Fruit fly (Drosophila melanogaster) whole organism, embryonic: ENCODE measurements around the gene CG8173.

Experiments
- ATbp ChIP-seq: fragments of 200-800 bp; sonication (Bioruptor generic); optimal IDR thresholded peaks from 2 replicates; lab custom pipeline; 2017; ENCODE audit warnings: missing biosample characterization, mild to moderate bottlenecking, missing genetic modification characterization, missing genetic modification reagents
- CG11247 ChIP-seq: fragments of 200-800 bp; sonication (Bioruptor generic); IDR thresholded peaks from 2 replicates; pipeline ENCODE4 v1.3.6; 2022; ENCODE audit warnings: missing biosample characterization, missing genetic modification characterization
- CG11504 ChIP-seq: fragments of 200-800 bp; sonication (Bioruptor generic); optimal IDR thresholded peaks from 3 replicates; lab custom pipeline; 2019; ENCODE audit warnings: missing biosample characterization, mild to moderate bottlenecking, missing genetic modification characterization, moderate library complexity
- CG11696 ChIP-seq: fragments of 200-800 bp; sonication (Bioruptor generic); IDR thresholded peaks from 2 replicates; pipeline ENCODE4 v1.3.6; 2022; ENCODE audit warnings: missing biosample characterization, missing genetic modification characterization
- CG12299 ChIP-seq: fragments of 200-800 bp; sonication (Bioruptor generic); optimal IDR thresholded peaks from 2 replicates; lab custom pipeline; 2018; ENCODE audit warnings: missing biosample characterization, mild to moderate bottlenecking, missing genetic modification characterization
- CG1233 ChIP-seq: fragments of 200-800 bp; sonication (Bioruptor generic); optimal IDR thresholded peaks from 4 replicates; lab custom pipeline; 2018; ENCODE audit warnings: missing biosample characterization, mild to moderate bottlenecking, missing genetic modification characterization
- CG12942 ChIP-seq: fragments of 200-800 bp; sonication (Bioruptor generic); optimal IDR thresholded peaks from 3 replicates; lab custom pipeline; 2016; ENCODE audit warnings: missing biosample characterization, missing genetic modification characterization
- CG13424 ChIP-seq: fragments of 200-800 bp; sonication (Bioruptor generic); optimal IDR thresholded peaks from 2 replicates; lab custom pipeline; 2019; ENCODE audit warnings: missing biosample characterization, mild to moderate bottlenecking, missing genetic modification characterization, moderate library complexity
- CG13894 ChIP-seq: fragments of 200-800 bp; sonication (Bioruptor generic); optimal IDR thresholded peaks from 3 replicates; lab custom pipeline; 2018; ENCODE audit warnings: missing biosample characterization, mild to moderate bottlenecking, missing genetic modification characterization, moderate library complexity
- CG14014 ChIP-seq: fragments of 200-800 bp; sonication (Bioruptor generic); IDR thresholded peaks from 2 replicates; pipeline ENCODE4 v1.3.6; 2022; ENCODE audit warnings: missing biosample characterization, missing genetic modification characterization
- CG14710 ChIP-seq: fragments of 200-800 bp; sonication (Bioruptor generic); optimal IDR thresholded peaks from 3 replicates; lab custom pipeline; 2019; ENCODE audit warnings: missing biosample characterization, mild to moderate bottlenecking, missing genetic modification characterization, moderate library complexity
- CG2116 ChIP-seq: fragments of 200-800 bp; sonication (Bioruptor generic); optimal IDR thresholded peaks from 3 replicates; lab custom pipeline; 2018; ENCODE audit warnings: missing biosample characterization, mild to moderate bottlenecking, missing genetic modification characterization
- CG31388 ChIP-seq: fragments of 200-800 bp; sonication (Bioruptor generic); optimal IDR thresholded peaks from 2 replicates; lab custom pipeline; 2016; ENCODE audit warnings: missing biosample characterization, missing genetic modification characterization
- CG3163 ChIP-seq: fragments of 200-800 bp; sonication (Bioruptor generic); optimal IDR thresholded peaks from 3 replicates; lab custom pipeline; 2016; ENCODE audit warnings: missing biosample characterization, missing genetic modification characterization
- CG32532 ChIP-seq: fragments of 200-800 bp; sonication (Bioruptor generic); IDR thresholded peaks from 2 replicates; pipeline ENCODE4 v1.3.6; 2022; ENCODE audit warnings: missing biosample characterization, missing genetic modification characterization
- CG33557 ChIP-seq: fragments of 200-800 bp; sonication (Bioruptor generic); optimal IDR thresholded peaks from 2 replicates; lab custom pipeline; 2019; ENCODE audit warnings: missing biosample characterization, mild to moderate bottlenecking, missing genetic modification characterization, moderate library complexity
- CG3407 ChIP-seq: fragments of 200-800 bp; sonication (Bioruptor generic); optimal IDR thresholded peaks from 2 replicates; lab custom pipeline; 2018; ENCODE audit warnings: missing biosample characterization, mild to moderate bottlenecking, missing genetic modification characterization
- CG4617 ChIP-seq: fragments of 200-800 bp; sonication (Bioruptor generic); optimal IDR thresholded peaks from 3 replicates; lab custom pipeline; 2016; ENCODE audit warnings: missing biosample characterization, missing genetic modification characterization, borderline replicate concordance
- CG8924 ChIP-seq: fragments of 200-800 bp; optimal IDR thresholded peaks from 3 replicates; lab custom pipeline; 2019; ENCODE audit warnings: missing biosample characterization, mild to moderate bottlenecking, missing genetic modification characterization, moderate library complexity
- CG8944 ChIP-seq: fragments of 200-800 bp; sonication (Bioruptor generic); optimal IDR thresholded peaks from 3 replicates; lab custom pipeline; 2016; ENCODE audit warnings: missing biosample characterization, missing genetic modification characterization
- Camta ChIP-seq: fragments of 200-800 bp; sonication (Bioruptor generic); optimal IDR thresholded peaks from 2 replicates; lab custom pipeline; 2016; ENCODE audit warnings: missing biosample characterization, missing genetic modification characterization
- Fer2 ChIP-seq: fragments of 200-800 bp; sonication (Bioruptor generic); optimal IDR thresholded peaks from 2 replicates; lab custom pipeline; 2018; ENCODE audit warnings: missing biosample characterization, mild to moderate bottlenecking, missing genetic modification characterization, moderate library complexity
- Gsc ChIP-seq: fragments of 200-800 bp; sonication (Bioruptor generic); IDR thresholded peaks from 2 replicates; pipeline ENCODE4 v1.3.6; 2022; ENCODE audit warnings: missing biosample characterization, missing genetic modification characterization
- Hr39 ChIP-seq: fragments of >200 bp; optimal IDR thresholded peaks from 2 replicates; lab custom pipeline; 2017
- Hr51 ChIP-seq, 2 experiments: fragments of 200-800 bp; sonication (Bioruptor generic); optimal IDR thresholded peaks; 2 replicates in 1 of 2; 3 replicates in 1 of 2; lab custom pipeline; 2016 to 2018; ENCODE audit warnings: missing biosample characterization in 2 of 2, missing genetic modification characterization in 2 of 2, mild to moderate bottlenecking in 1 of 2, moderate library complexity in 1 of 2
- Lpt ChIP-seq: fragments of >200 bp; optimal IDR thresholded peaks from 2 replicates; lab custom pipeline; 2018; ENCODE audit warnings: missing biosample characterization, missing genetic modification characterization
- Med ChIP-seq: fragments of 200-800 bp; sonication (Bioruptor generic); peaks from one replicate; lab custom pipeline; 2016; ENCODE audit warnings: missing biosample characterization, missing genetic modification characterization, mild to moderate bottlenecking, inconsistent platforms, moderate library complexity
- Nf-YC ChIP-seq: fragments of 200-800 bp; optimal IDR thresholded peaks from 3 replicates; lab custom pipeline; 2019; ENCODE audit warnings: missing biosample characterization, mild to moderate bottlenecking, missing genetic modification characterization, moderate library complexity
- Scr ChIP-seq: fragments of 200-800 bp; sonication (Bioruptor generic); IDR thresholded peaks from 2 replicates; pipeline ENCODE4 v1.3.6; 2022; ENCODE audit warnings: missing biosample characterization, missing genetic modification characterization; ENCODE audit not compliant: partially characterized antibody
- al ChIP-seq: fragments of 200-800 bp; sonication (Bioruptor generic); IDR thresholded peaks from 2 replicates; pipeline ENCODE4 v1.3.6; 2022; ENCODE audit warnings: missing biosample characterization, missing genetic modification characterization
- bigmax ChIP-seq: fragments of 200-800 bp; sonication (Bioruptor generic); optimal IDR thresholded peaks from 2 replicates; lab custom pipeline; 2018; ENCODE audit warnings: missing biosample characterization, mild to moderate bottlenecking, missing genetic modification characterization
- bsh ChIP-seq, 2 experiments: fragments of 200-800 bp; sonication (Bioruptor generic); optimal IDR thresholded peaks; 2 replicates each; lab custom pipeline; 2017 to 2018; ENCODE audit warnings: mild to moderate bottlenecking in 2 of 2, missing biosample characterization in 2 of 2, missing genetic modification characterization in 2 of 2, moderate library complexity in 1 of 2
- dmrt99B ChIP-seq: fragments of 200-800 bp; sonication (Bioruptor generic); optimal IDR thresholded peaks from 2 replicates; lab custom pipeline; 2018; ENCODE audit warnings: missing biosample characterization, mild to moderate bottlenecking, missing genetic modification characterization, moderate library complexity
- esg ChIP-seq: fragments of 200-800 bp; sonication (Bioruptor generic); conservative IDR thresholded peaks from 2 replicates; pipeline ENCODE4 v1.3.6; 2022; ENCODE audit warnings: missing biosample characterization, missing genetic modification characterization
- ewg ChIP-seq: fragments of 200-800 bp; sonication (Bioruptor generic); optimal IDR thresholded peaks from 3 replicates; lab custom pipeline; 2017; ENCODE audit warnings: mild to moderate bottlenecking, missing biosample characterization, missing genetic modification reagents, missing genetic modification characterization
- eyg ChIP-seq: fragments of 200-800 bp; sonication (Bioruptor generic); optimal IDR thresholded peaks from 3 replicates; lab custom pipeline; 2016; ENCODE audit warnings: missing biosample characterization, missing genetic modification characterization
- hbn ChIP-seq: fragments of 200-800 bp; sonication (Bioruptor generic); IDR thresholded peaks from 2 replicates; pipeline ENCODE4 v1.3.6; 2022; ENCODE audit warnings: missing biosample characterization, missing genetic modification characterization; ENCODE audit not compliant: partially characterized antibody
- inv ChIP-seq: fragments of 200-800 bp; sonication (Bioruptor generic); IDR thresholded peaks from 2 replicates; pipeline ENCODE4 v1.3.6; 2022; ENCODE audit warnings: missing biosample characterization, missing genetic modification characterization; ENCODE audit not compliant: partially characterized antibody
- lbe ChIP-seq: fragments of 200-800 bp; sonication (Bioruptor generic); optimal IDR thresholded peaks from 2 replicates; lab custom pipeline; 2016; ENCODE audit warnings: missing biosample characterization, mild to moderate bottlenecking, missing genetic modification characterization
- lmd ChIP-seq: fragments of 200-800 bp; sonication (Bioruptor generic); IDR thresholded peaks from 2 replicates; pipeline ENCODE4 v1.3.6; 2022; ENCODE audit warnings: missing biosample characterization, missing genetic modification characterization
- nerfin-1 ChIP-seq: fragments of 200-800 bp; sonication (Bioruptor generic); optimal IDR thresholded peaks from 3 replicates; lab custom pipeline; 2019; ENCODE audit warnings: missing biosample characterization, mild to moderate bottlenecking, missing genetic modification characterization, moderate library complexity
- nmo ChIP-seq: fragments of 200-800 bp; sonication (Bioruptor generic); optimal IDR thresholded peaks from 2 replicates; lab custom pipeline; 2018; ENCODE audit warnings: missing biosample characterization, mild to moderate bottlenecking, missing genetic modification characterization, moderate library complexity
- pho ChIP-seq: fragments of 200-800 bp; sonication (Bioruptor generic); optimal IDR thresholded peaks from 2 replicates; lab custom pipeline; 2016; ENCODE audit warnings: missing biosample characterization, missing genetic modification characterization
- prd ChIP-seq, 3 experiments: fragments of >200 bp in 2 of 3; fragments of 200-800 bp in 1 of 3; sonication (Bioruptor generic) in 1 of 3; optimal IDR thresholded peaks in 2 of 3; IDR thresholded peaks in 1 of 3; 2 replicates in 2 of 3; 3 replicates in 1 of 3; pipeline versions ENCODE4 v1.3.6 to Lab custom; 2017 to 2022; ENCODE audit warnings: missing biosample characterization in 1 of 3, missing genetic modification characterization in 1 of 3
- sisA ChIP-seq: fragments of 200-800 bp; sonication (Bioruptor generic); IDR thresholded peaks from 2 replicates; pipeline ENCODE4 v1.3.6; 2022; ENCODE audit warnings: missing biosample characterization, missing genetic modification characterization
- slbo ChIP-seq: fragments of 200-800 bp; sonication (Bioruptor generic); IDR thresholded peaks from 2 replicates; pipeline ENCODE4 v1.3.6; 2022; ENCODE audit warnings: missing biosample characterization, missing genetic modification characterization
- sob ChIP-seq: fragments of 200-800 bp; sonication (Bioruptor generic); IDR thresholded peaks from 2 replicates; pipeline ENCODE4 v1.3.6; 2022; ENCODE audit warnings: missing biosample characterization, missing genetic modification characterization
- toy ChIP-seq: fragments of 200-800 bp; sonication (Bioruptor generic); IDR thresholded peaks from 2 replicates; pipeline ENCODE4 v1.3.6; 2022; ENCODE audit warnings: missing biosample characterization, missing genetic modification characterization

The CG8173 gene

dm6 chrX:17682745-17683505 lies 26.5 kb downstream of the CG8173 start (continued):
- TF ChIP-seq CG4617 (GFP tag; lab: Kevin White, UChicago) (peak; percentile 38), CG3407 (GFP tag; lab: Kevin White, UChicago) (peak; percentile 29), sob (GFP tag; lab: Robert Waterston, UW) (peak; percentile 63), Gsc (peak; percentile 56), Nf-YC (no peak), lmd (GFP tag; lab: Robert Waterston, UW) (peak; percentile 79), eyg (GFP tag; lab: Kevin White, UChicago) (no peak), ATbp (GFP tag; lab: Kevin White, UChicago) (peak; percentile 70), CG32532 (GFP tag; lab: Robert Waterston, UW) (peak; percentile 62), CG1233 (GFP tag; lab: Kevin White, UChicago) (peak; percentile 15), CG3163 (GFP tag; lab: Kevin White, UChicago) (no peak), Med (peak; percentile 83), CG13894 (tag; lab: Kevin White, UChicago) (no peak), CG8944 (GFP tag; lab: Kevin White, UChicago) (peak; percentile 23), Hr39 (lab: Kevin White, UChicago) (no peak), Scr (GFP tag; lab: Robert Waterston, UW) (0 out of 2 replicates have a peak, but pooled peaks have one; percentile 14), slbo (GFP tag; lab: Robert Waterston, UW) (peak; percentile 73), Camta (GFP tag; lab: Kevin White, UChicago) (peak; percentile 26), lbe (peak; percentile 84), CG31388 (GFP tag; lab: Kevin White, UChicago) (no peak), esg (GFP tag; lab: Robert Waterston, UW) (peak; percentile 81), CG11696 (GFP tag; lab: Robert Waterston, UW) (no peak; the same call in 1 of the 2 replicates), CG14710 (peak; percentile 49), Fer2 (no peak), CG11247 (GFP tag; lab: Robert Waterston, UW) (peak; percentile 66), CG33557 (GFP tag; lab: Kevin White, UChicago) (no peak), Lpt (no peak), CG14014 (peak; percentile 78), toy (GFP tag; lab: Robert Waterston, UW) (0 out of 2 replicates have a peak, but pooled peaks have one; percentile 42), CG12942 (GFP tag; lab: Kevin White, UChicago) (peak; percentile 33), nerfin-1 (peak; percentile 41), CG13424 (tag; lab: Kevin White, UChicago) (peak; percentile 77), CG11504 (tag; lab: Kevin White, UChicago) (peak; percentile 82), prd (optimal IDR thresholded peaks at IDR 0.05; lab: Kevin White, UChicago) (no peak), prd (GFP tag; IDR thresholded peaks at IDR 0.05; lab: Robert Waterston, UW) (peak; percentile 87), CG2116 (GFP tag; lab: Kevin White, UChicago) (no peak), al (GFP tag; lab: Robert Waterston, UW) (0 out of 2 replicates have a peak, but pooled peaks have one; percentile 22), hbn (no peak), CG12299 (tag; lab: Kevin White, UChicago) (no peak), bsh (GFP tag; optimal IDR thresholded peaks at IDR 0.05; lab: Kevin White, UChicago) (peak; percentile 75 to 88), Hr51 (GFP tag; optimal IDR thresholded peaks at IDR 0.05; lab: Kevin White, UChicago) (peak in 1 of 2 experiments; percentile 61), CG8924 (tag; lab: Kevin White, UChicago) (peak; percentile 29), nmo (peak; percentile 74), bigmax (no peak), dmrt99B (tag; lab: Kevin White, UChicago) (peak; percentile 83), sisA (GFP tag; lab: Robert Waterston, UW) (peak; percentile 88), inv (GFP tag; lab: Robert Waterston, UW) (no peak), pho (peak; percentile 4), ewg (GFP tag; lab: Kevin White, UChicago) (peak; percentile 47)
